Fruit fly (Drosophila melanogaster) whole organism, embryonic: ENCODE measurements around the gene cher.
A peak's percentile ranks its signal among the peaks of the same experiment; 100 is the strongest.

Experiments used
- Awh ChIP-seq: fragments of 200-800 bp; sonication (Bioruptor generic); IDR thresholded peaks from 2 replicates; pipeline ENCODE4, ENCODE4 v1.3.6; 2022; ENCODE audit warnings: missing biosample characterization, missing genetic modification characterization
- B-H1 ChIP-seq: fragments of 200-800 bp; sonication (Bioruptor generic); IDR thresholded peaks from 3 replicates; pipeline ENCODE4 v1.3.6; 2022; ENCODE audit warnings: missing biosample characterization, missing genetic modification characterization
- Bteb2 ChIP-seq: fragments of 200-800 bp; sonication (Bioruptor generic); optimal IDR thresholded peaks from 2 replicates; lab custom pipeline; 2016; ENCODE audit warnings: missing biosample characterization, missing genetic modification characterization
- CG10274 ChIP-seq: fragments of 200-800 bp; sonication (Bioruptor generic); optimal IDR thresholded peaks from 3 replicates; lab custom pipeline; 2017; ENCODE audit warnings: missing biosample characterization, mild to moderate bottlenecking, missing genetic modification characterization
- CG12299 ChIP-seq: fragments of 200-800 bp; sonication (Bioruptor generic); optimal IDR thresholded peaks from 2 replicates; lab custom pipeline; 2018; ENCODE audit warnings: missing biosample characterization, mild to moderate bottlenecking, missing genetic modification characterization
- CG12659 ChIP-seq: fragments of 200-800 bp; sonication (Bioruptor generic); optimal IDR thresholded peaks from 3 replicates; lab custom pipeline; 2017; ENCODE audit warnings: mild to moderate bottlenecking, missing biosample characterization, missing genetic modification reagents, missing genetic modification characterization
- CG15479 ChIP-seq: fragments of 200-800 bp; sonication (Bioruptor generic); optimal IDR thresholded peaks from 3 replicates; lab custom pipeline; 2019; ENCODE audit warnings: missing biosample characterization, mild to moderate bottlenecking, missing genetic modification characterization, moderate library complexity
- CG16863 ChIP-seq: fragments of 200-800 bp; sonication (Bioruptor generic); optimal IDR thresholded peaks from 3 replicates; lab custom pipeline; 2016; ENCODE audit warnings: missing biosample characterization, missing genetic modification characterization
- CG17912 ChIP-seq: fragments of 200-800 bp; sonication (Bioruptor generic); optimal IDR thresholded peaks from 2 replicates; lab custom pipeline; 2018; ENCODE audit warnings: missing biosample characterization, mild to moderate bottlenecking, missing genetic modification characterization
- CG2116 ChIP-seq: fragments of 200-800 bp; sonication (Bioruptor generic); optimal IDR thresholded peaks from 3 replicates; lab custom pipeline; 2018; ENCODE audit warnings: missing biosample characterization, mild to moderate bottlenecking, missing genetic modification characterization
- CG2129 ChIP-seq: fragments of 200-800 bp; sonication (Bioruptor generic); IDR thresholded peaks from 2 replicates; pipeline ENCODE4 v1.3.6; 2022; ENCODE audit warnings: missing biosample characterization, missing genetic modification characterization; ENCODE audit not compliant: partially characterized antibody
- CG30403 ChIP-seq: fragments of 200-800 bp; sonication (Bioruptor generic); optimal IDR thresholded peaks from 3 replicates; lab custom pipeline; 2016; ENCODE audit warnings: missing biosample characterization, missing genetic modification characterization
- CG31224 ChIP-seq: fragments of 200-800 bp; sonication (Bioruptor generic); IDR thresholded peaks from 2 replicates; pipeline ENCODE4 v1.3.6; 2022; ENCODE audit warnings: missing biosample characterization, missing genetic modification characterization
- CG4707 ChIP-seq: fragments of 200-800 bp; sonication (Bioruptor generic); optimal IDR thresholded peaks from 2 replicates; lab custom pipeline; 2018; ENCODE audit warnings: missing biosample characterization, mild to moderate bottlenecking, missing genetic modification characterization, moderate library complexity
- CG4820 ChIP-seq: fragments of 200-800 bp; sonication (Bioruptor generic); optimal IDR thresholded peaks from 3 replicates; lab custom pipeline; 2016; ENCODE audit warnings: missing biosample characterization, missing genetic modification characterization
- CG6654 ChIP-seq: fragments of 200-800 bp; sonication (Bioruptor generic); optimal IDR thresholded peaks from 2 replicates; lab custom pipeline; 2017; ENCODE audit warnings: missing biosample characterization, mild to moderate bottlenecking, missing genetic modification characterization
- CG8924 ChIP-seq: fragments of 200-800 bp; optimal IDR thresholded peaks from 3 replicates; lab custom pipeline; 2019; ENCODE audit warnings: missing biosample characterization, mild to moderate bottlenecking, missing genetic modification characterization, moderate library complexity
- CG9727 ChIP-seq: fragments of 200-800 bp; sonication (Bioruptor generic); optimal IDR thresholded peaks from 3 replicates; lab custom pipeline; 2017; ENCODE audit warnings: missing biosample characterization, mild to moderate bottlenecking, missing genetic modification characterization
- CG9797 ChIP-seq: fragments of 200-800 bp; sonication (Bioruptor generic); optimal IDR thresholded peaks from 3 replicates; lab custom pipeline; 2018; ENCODE audit warnings: missing biosample characterization, mild to moderate bottlenecking, missing genetic modification characterization
- D19B ChIP-seq: fragments of 200-800 bp; sonication (Bioruptor generic); optimal IDR thresholded peaks from 2 replicates; lab custom pipeline; 2017; ENCODE audit warnings: missing biosample characterization, mild to moderate bottlenecking, missing genetic modification characterization
- Dp ChIP-seq: fragments of 200-800 bp; sonication (Bioruptor generic); optimal IDR thresholded peaks from 2 replicates; lab custom pipeline; 2018; ENCODE audit warnings: missing biosample characterization, mild to moderate bottlenecking, missing genetic modification characterization, moderate library complexity
- HLH3B ChIP-seq: fragments of 200-800 bp; sonication (Bioruptor generic); IDR thresholded peaks from 2 replicates; pipeline ENCODE4 v1.3.6; 2022; ENCODE audit warnings: missing biosample characterization, missing genetic modification characterization
- Hand ChIP-seq: fragments of 200-800 bp; sonication (Bioruptor generic); optimal IDR thresholded peaks from 2 replicates; lab custom pipeline; 2017; ENCODE audit warnings: mild to moderate bottlenecking, missing biosample characterization, missing genetic modification reagents, missing genetic modification characterization
- HmgD ChIP-seq: fragments of 200-800 bp; sonication (Bioruptor generic); optimal IDR thresholded peaks from 3 replicates; lab custom pipeline; 2016; ENCODE audit warnings: missing biosample characterization, missing genetic modification characterization
- NC2β ChIP-seq: fragments of 200-800 bp; sonication (Bioruptor generic); optimal IDR thresholded peaks from 2 replicates; lab custom pipeline; 2016; ENCODE audit warnings: missing biosample characterization, missing genetic modification characterization
- NFAT ChIP-seq: fragments of 200-800 bp; sonication (Bioruptor generic); IDR thresholded peaks from 2 replicates; pipeline ENCODE4 v1.3.6; 2022; ENCODE audit warnings: missing biosample characterization, missing genetic modification characterization
- NK7.1 ChIP-seq: fragments of 200-800 bp; sonication (Bioruptor generic); optimal IDR thresholded peaks from 3 replicates; lab custom pipeline; 2016; ENCODE audit warnings: missing biosample characterization, missing genetic modification characterization
- Nf-YB ChIP-seq: fragments of 200-800 bp; sonication (Bioruptor generic); optimal IDR thresholded peaks from 3 replicates; lab custom pipeline; 2019; ENCODE audit warnings: missing biosample characterization, mild to moderate bottlenecking, missing genetic modification characterization, moderate library complexity
- Rx ChIP-seq: fragments of 200-800 bp; sonication (Bioruptor generic); IDR thresholded peaks from 2 replicates; pipeline ENCODE4 v1.3.6; 2022; ENCODE audit warnings: missing biosample characterization, missing genetic modification characterization
- Sin3A ChIP-seq: fragments of >200 bp; optimal IDR thresholded peaks from 2 replicates; lab custom pipeline; 2018
- Ssrp ChIP-seq: fragments of 200-800 bp; sonication (Bioruptor generic); optimal IDR thresholded peaks from 2 replicates; lab custom pipeline; 2018; ENCODE audit warnings: missing biosample characterization, mild to moderate bottlenecking, missing genetic modification characterization, moderate library complexity
- ara ChIP-seq: fragments of 200-800 bp; sonication (Bioruptor generic); IDR thresholded peaks from 2 replicates; pipeline ENCODE4 v1.3.6; 2022; ENCODE audit warnings: missing biosample characterization, missing genetic modification characterization
- ase ChIP-seq: fragments of 200-800 bp; sonication (Bioruptor generic); IDR thresholded peaks from 3 replicates; pipeline ENCODE4 v1.3.6; 2022; ENCODE audit warnings: missing biosample characterization, missing genetic modification characterization
- chif ChIP-seq, 2 experiments: fragments of 200-800 bp; sonication (Bioruptor generic); optimal IDR thresholded peaks; 3 replicates each; lab custom pipeline; 2016; ENCODE audit warnings: missing biosample characterization in 2 of 2, missing genetic modification characterization in 2 of 2
- crp ChIP-seq, 2 experiments: fragments of 200-800 bp; sonication (Bioruptor generic); optimal IDR thresholded peaks; 2 replicates in 1 of 2; 3 replicates in 1 of 2; lab custom pipeline; 2017; ENCODE audit warnings: missing biosample characterization in 2 of 2, missing genetic modification characterization in 2 of 2, mild to moderate bottlenecking in 1 of 2, moderate library complexity in 1 of 2
- danr ChIP-seq: fragments of 200-800 bp; sonication (Bioruptor generic); IDR thresholded peaks from 2 replicates; pipeline ENCODE4 v1.3.6; 2022; ENCODE audit warnings: missing biosample characterization, missing genetic modification characterization
- eve ChIP-seq, 2 experiments: fragments of >200 bp; optimal IDR thresholded peaks; 2 replicates each; lab custom pipeline; 2017; ENCODE audit warnings: missing biosample characterization in 2 of 2, missing genetic modification characterization in 2 of 2
- ham ChIP-seq: fragments of 200-800 bp; sonication (Bioruptor generic); IDR thresholded peaks from 2 replicates; pipeline ENCODE4 v1.3.6; 2022; ENCODE audit warnings: missing biosample characterization, missing genetic modification characterization
- insv ChIP-seq, 2 experiments: fragments of 200-800 bp; sonication (Bioruptor generic); optimal IDR thresholded peaks; 3 replicates each; lab custom pipeline; 2016 to 2018; ENCODE audit warnings: missing biosample characterization in 2 of 2, missing genetic modification characterization in 2 of 2
- jigr1 ChIP-seq: fragments of 200-800 bp; sonication (Bioruptor generic); IDR thresholded peaks from 3 replicates; pipeline ENCODE4 v1.3.6; 2022; ENCODE audit warnings: missing biosample characterization, missing genetic modification characterization
- mirr ChIP-seq: fragments of 200-800 bp; sonication (Bioruptor generic); optimal IDR thresholded peaks from 3 replicates; lab custom pipeline; 2018; ENCODE audit warnings: missing biosample characterization, mild to moderate bottlenecking, missing genetic modification characterization
- mld ChIP-seq: fragments of 200-800 bp; sonication (Bioruptor generic); IDR thresholded peaks from 3 replicates; pipeline ENCODE4 v1.3.6; 2022; ENCODE audit warnings: missing biosample characterization, missing genetic modification characterization; ENCODE audit not compliant: partially characterized antibody
- nau ChIP-seq: fragments of 200-800 bp; sonication (Bioruptor generic); optimal IDR thresholded peaks from 3 replicates; lab custom pipeline; 2017; ENCODE audit warnings: missing biosample characterization, mild to moderate bottlenecking, missing genetic modification characterization, missing genetic modification reagents
- pan ChIP-seq, 4 experiments: fragments of >200 bp in 3 of 4; fragments of 200-800 bp in 1 of 4; sonication (Bioruptor generic) in 1 of 4; optimal IDR thresholded peaks in 3 of 4; IDR thresholded peaks in 1 of 4; 2 replicates each; pipeline versions ENCODE4 v1.3.6 to Lab custom; 2017 to 2022; ENCODE audit warnings: missing biosample characterization in 2 of 4, missing genetic modification characterization in 2 of 4, mixed read lengths in 1 of 4
- sd ChIP-seq: fragments of 200-800 bp; sonication (Bioruptor generic); optimal IDR thresholded peaks from 3 replicates; lab custom pipeline; 2018; ENCODE audit warnings: missing biosample characterization, mild to moderate bottlenecking, missing genetic modification characterization, moderate library complexity
- shn ChIP-seq: fragments of 200-800 bp; sonication (Bioruptor generic); optimal IDR thresholded peaks from 3 replicates; lab custom pipeline; 2016; ENCODE audit warnings: missing biosample characterization, missing genetic modification characterization
- sr ChIP-seq: fragments of 200-800 bp; sonication (Bioruptor generic); IDR thresholded peaks from 3 replicates; pipeline ENCODE4 v1.3.6; 2022; ENCODE audit warnings: missing biosample characterization, missing genetic modification characterization
- trh ChIP-seq: fragments of 200-800 bp; sonication (Bioruptor generic); optimal IDR thresholded peaks from 2 replicates; lab custom pipeline; 2016; ENCODE audit warnings: missing biosample characterization, missing genetic modification characterization
- zfh1 ChIP-seq: fragments of 200-800 bp; sonication (Bioruptor generic); IDR thresholded peaks from 3 replicates; pipeline ENCODE4 v1.3.6; 2022; ENCODE audit warnings: missing biosample characterization, missing genetic modification characterization

The cher gene

DNA sequence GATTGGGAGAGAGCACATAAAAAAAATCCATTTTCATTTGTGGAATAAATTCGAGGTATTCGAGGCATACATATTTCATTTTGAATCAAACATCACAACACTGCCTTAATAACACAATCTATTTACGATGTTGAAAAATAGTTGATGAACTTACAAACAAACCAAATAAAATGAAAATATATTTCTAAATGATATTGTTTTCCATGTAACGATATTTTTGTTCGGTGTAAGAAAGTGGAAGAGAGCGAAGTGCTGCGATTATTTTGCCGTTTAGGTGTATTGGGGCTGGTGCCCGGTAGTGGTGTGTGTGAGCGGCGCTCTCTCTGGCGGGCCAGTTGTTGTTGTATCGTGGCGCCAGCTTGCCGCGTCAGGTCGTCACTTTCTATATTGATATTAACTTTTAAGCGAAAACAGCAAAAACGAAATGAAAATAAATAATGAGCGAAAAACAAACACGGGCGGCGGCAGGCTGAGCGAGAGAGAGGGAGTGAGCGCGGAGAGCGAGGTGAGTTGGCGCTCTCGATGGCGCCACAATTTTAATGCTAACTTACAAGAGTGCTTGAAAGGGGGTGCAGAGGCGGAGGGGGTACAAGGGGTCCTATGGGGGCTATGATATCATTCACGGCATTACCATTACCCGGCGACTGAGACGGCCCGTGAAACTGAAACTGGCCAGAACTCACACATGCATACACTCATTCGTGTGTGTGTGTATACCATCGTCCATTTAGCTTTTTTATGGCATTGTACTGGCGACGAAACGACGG lies 60.0 kb downstream of the cher start:
- no peak for TF ChIP-seq ham (GFP tag; lab: Robert Waterston, UW)
- TF ChIP-seq CG31224 (GFP tag; lab: Robert Waterston, UW) = peak; percentile 80
- TF ChIP-seq CG4820 (GFP tag; lab: Kevin White, UChicago) = peak; percentile 88
- no peak for TF ChIP-seq CG2129 (GFP tag; lab: Robert Waterston, UW)
- peak; percentile 58 for TF ChIP-seq trh
- TF ChIP-seq NK7.1 (GFP tag; lab: Kevin White, UChicago) = peak; percentile 85
- TF ChIP-seq sd (tag; lab: Kevin White, UChicago) = peak; percentile 73
- TF ChIP-seq NFAT (GFP tag; lab: Robert Waterston, UW) = peak; percentile 80
- peak; percentile 89 for TF ChIP-seq CG12299 (tag; lab: Kevin White, UChicago)
- TF ChIP-seq Hand (GFP tag; lab: Kevin White, UChicago) = peak; percentile 93
- TF ChIP-seq B-H1 (GFP tag; lab: Robert Waterston, UW) = peak; percentile 85
- peak; percentile 23 for TF ChIP-seq HmgD
- TF ChIP-seq CG10274 (GFP tag; lab: Kevin White, UChicago) = peak; percentile 64
- TF ChIP-seq pan (optimal IDR thresholded peaks at IDR 0.05; lab: Kevin White, UChicago) = no peak
- TF ChIP-seq pan (GFP tag; optimal IDR thresholded peaks at IDR 0.05 in 1 of 2, IDR thresholded peaks at IDR 0.05 in 1 of 2) = peak in 1 of 2 experiments; percentile 90
- TF ChIP-seq sr (GFP tag; lab: Robert Waterston, UW) = peak; percentile 45; the same call in 2 of the 3 replicates
- TF ChIP-seq CG6654 (GFP tag; lab: Kevin White, UChicago) = peak; percentile 78
- peak; percentile 84 for TF ChIP-seq zfh1
- TF ChIP-seq CG8924 (tag; lab: Kevin White, UChicago) = peak; percentile 97
- TF ChIP-seq crp (GFP tag; optimal IDR thresholded peaks at IDR 0.05; lab: Kevin White, UChicago) = peak in 1 of 2 experiments; percentile 54
- peak; percentile 87 for TF ChIP-seq Awh (GFP tag; lab: Robert Waterston, UW)
- TF ChIP-seq mirr (GFP tag; lab: Kevin White, UChicago) = peak; percentile 54
- peak; percentile 83 for TF ChIP-seq ara (GFP tag; lab: Robert Waterston, UW)
- TF ChIP-seq NC2β (GFP tag; lab: Kevin White, UChicago) = peak; percentile 93
- TF ChIP-seq danr = peak; percentile 82
- TF ChIP-seq HLH3B (GFP tag; lab: Robert Waterston, UW) = peak; percentile 89
- peak; percentile 88 for TF ChIP-seq CG17912 (GFP tag; lab: Kevin White, UChicago)
- peak; percentile 82 for TF ChIP-seq Rx (GFP tag; lab: Robert Waterston, UW)
- TF ChIP-seq chif (GFP tag; optimal IDR thresholded peaks at IDR 0.05; lab: Kevin White, UChicago) = peak; percentile 92
- peak; percentile 93 for TF ChIP-seq CG9727
- peak; percentile 96 for TF ChIP-seq CG30403 (GFP tag; lab: Kevin White, UChicago)
- no peak for TF ChIP-seq Dp (GFP tag; lab: Kevin White, UChicago)
- peak; percentile 91 for TF ChIP-seq Bteb2 (GFP tag; lab: Kevin White, UChicago)
- no peak for TF ChIP-seq Sin3A (lab: Kevin White, UChicago)
- 0 out of 3 replicates have a peak, but pooled peaks have one; percentile 47 for TF ChIP-seq jigr1 (GFP tag; lab: Robert Waterston, UW)
- TF ChIP-seq eve (GFP tag; optimal IDR thresholded peaks at IDR 0.05; lab: Kevin White, UChicago) = peak in 1 of 2 experiments; percentile 96
- TF ChIP-seq CG9797 = peak; percentile 34
- TF ChIP-seq mld (GFP tag; lab: Robert Waterston, UW) = no peak
- peak; percentile 83 for TF ChIP-seq Nf-YB (GFP tag; lab: Kevin White, UChicago)
- peak; percentile 72 for TF ChIP-seq CG4707 (GFP tag; lab: Kevin White, UChicago)
- TF ChIP-seq CG12659 = peak; percentile 95
- peak; percentile 66 for TF ChIP-seq CG2116 (GFP tag; lab: Kevin White, UChicago)
- TF ChIP-seq Ssrp (tag; lab: Kevin White, UChicago) = peak; percentile 91
- TF ChIP-seq nau (GFP tag; lab: Kevin White, UChicago) = peak; percentile 90
- TF ChIP-seq ase (GFP tag; lab: Robert Waterston, UW) = peak; percentile 81
- peak; percentile 86 for TF ChIP-seq shn (GFP tag; lab: Kevin White, UChicago)
- TF ChIP-seq CG15479 (GFP tag; lab: Kevin White, UChicago) = no peak
- peak; percentile 40 to 58 for TF ChIP-seq insv (GFP tag; optimal IDR thresholded peaks at IDR 0.05; lab: Kevin White, UChicago)
- peak; percentile 85 for TF ChIP-seq D19B (GFP tag; lab: Kevin White, UChicago)
- peak; percentile 91 for TF ChIP-seq CG16863 (GFP tag; lab: Kevin White, UChicago)
